Worm (Caenorhabditis elegans) whole organism, young adult: ENCODE measurements around the gene ZK1290.13.

Experiments
- B0019.2 ChIP-seq: fragments of 200-800 bp; sonication (Bioruptor generic); conservative IDR thresholded peaks from 2 replicates; pipeline ENCODE4 v1.3.6; 2022; ENCODE audit warnings: missing genetic modification reagents, missing genetic modification characterization, missing compliant biosample characterization
- C06A6.2 ChIP-seq: fragments of 200-800 bp; sonication (Bioruptor generic); conservative IDR thresholded peaks from 2 replicates; pipeline ENCODE4 v1.3.6; 2022; ENCODE audit warnings: missing genetic modification characterization, missing compliant biosample characterization
- F22D6.2 ChIP-seq: sonication (generic microtip); optimal IDR thresholded peaks from 2 replicates; lab custom pipeline; 2016; ENCODE audit warnings: mild to moderate bottlenecking, missing genetic modification characterization, missing compliant biosample characterization
- F37B4.10 ChIP-seq: fragments of 200-800 bp; sonication (Bioruptor generic); IDR thresholded peaks from 2 replicates; pipeline ENCODE4 v1.3.6; 2022; ENCODE audit warnings: missing genetic modification characterization, missing compliant biosample characterization
- F52B5.7 ChIP-seq: sonication (generic microtip); optimal IDR thresholded peaks from 2 replicates; lab custom pipeline; 2016; ENCODE audit warnings: mild to moderate bottlenecking, missing genetic modification characterization, missing compliant biosample characterization
- F57A8.1 ChIP-seq: fragments of 200-800 bp; sonication (Bioruptor generic); optimal IDR thresholded peaks from 2 replicates; lab custom pipeline; 2018; ENCODE audit warnings: mild to moderate bottlenecking, missing genetic modification characterization, moderate library complexity, missing compliant biosample characterization
- F57C9.4 ChIP-seq: sonication (generic microtip); optimal IDR thresholded peaks from 2 replicates; lab custom pipeline; 2017; ENCODE audit warnings: mild to moderate bottlenecking, missing genetic modification characterization, missing compliant biosample characterization
- K11D2.4 ChIP-seq: fragments of 200-800 bp; sonication (Bioruptor generic); IDR thresholded peaks from 2 replicates; pipeline ENCODE4 v1.3.6; 2022; ENCODE audit warnings: missing genetic modification reagents, missing genetic modification characterization, missing compliant biosample characterization
- K12H6.12 ChIP-seq: fragments of 200-800 bp; sonication (Bioruptor generic); optimal IDR thresholded peaks from 2 replicates; lab custom pipeline; 2018; ENCODE audit warnings: mild to moderate bottlenecking, missing genetic modification characterization, missing compliant biosample characterization
- T26A5.8 ChIP-seq: sonication (generic microtip); optimal IDR thresholded peaks from 2 replicates; lab custom pipeline; 2016; ENCODE audit warnings: missing genetic modification characterization, missing compliant biosample characterization
- Y53G8AR.9 ChIP-seq: fragments of 200-800 bp; sonication (Bioruptor generic); conservative IDR thresholded peaks from 2 replicates; pipeline ENCODE4 v1.3.6; 2022; ENCODE audit warnings: missing genetic modification reagents, missing genetic modification characterization, missing compliant biosample characterization
- Y56A3A.18 ChIP-seq: fragments of 200-800 bp; sonication (Bioruptor generic); IDR thresholded peaks from 2 replicates; pipeline ENCODE4 v1.3.6; 2022; ENCODE audit warnings: missing genetic modification reagents, missing genetic modification characterization, missing compliant biosample characterization
- akir-1 ChIP-seq: fragments of 200-800 bp; sonication (Bioruptor generic); optimal IDR thresholded peaks from 2 replicates; lab custom pipeline; 2018; ENCODE audit warnings: mild to moderate bottlenecking, missing genetic modification characterization, moderate library complexity, missing compliant biosample characterization
- ama-1 ChIP-seq, 3 experiments: fragments of 150-350 bp in 1 of 3; sonication (generic microtip) in 2 of 3; optimal IDR thresholded peaks; 2 replicates each; lab custom pipeline; 2014 to 2018; ENCODE audit warnings: missing biosample characterization in 2 of 3, missing genetic modification characterization in 2 of 3, missing genetic modification reagents in 2 of 3
- atf-7 ChIP-seq: sonication (generic microtip); optimal IDR thresholded peaks from 2 replicates; lab custom pipeline; 2017; ENCODE audit warnings: mild to moderate bottlenecking, missing genetic modification characterization, missing compliant biosample characterization
- athp-1 ChIP-seq: sonication (generic microtip); optimal IDR thresholded peaks from 2 replicates; lab custom pipeline; 2017; ENCODE audit warnings: mild to moderate bottlenecking, missing genetic modification characterization, missing compliant biosample characterization
- ceh-27 ChIP-seq: fragments of 200-800 bp; sonication (Bioruptor generic); optimal IDR thresholded peaks from 2 replicates; lab custom pipeline; 2018; ENCODE audit warnings: mild to moderate bottlenecking, missing genetic modification characterization, moderate library complexity, missing compliant biosample characterization
- dox-1 ChIP-seq: fragments of 200-800 bp; sonication (Bioruptor generic); IDR thresholded peaks from 2 replicates; pipeline ENCODE4 v1.3.6; 2022; ENCODE audit warnings: missing genetic modification reagents, missing genetic modification characterization, missing compliant biosample characterization
- dpl-1 ChIP-seq: fragments of 150-350 bp; optimal IDR thresholded peaks from 2 replicates; lab custom pipeline; 2014; ENCODE audit warnings: missing biosample characterization, missing genetic modification reagents, missing genetic modification characterization
- efl-1 ChIP-seq: fragments of 150-350 bp; optimal IDR thresholded peaks from 2 replicates; lab custom pipeline; 2014; ENCODE audit warnings: missing biosample characterization, missing genetic modification reagents, missing genetic modification characterization
- egl-18 ChIP-seq: fragments of 200-800 bp; sonication (Bioruptor generic); IDR thresholded peaks from 2 replicates; pipeline ENCODE4 v1.3.6; 2022; ENCODE audit warnings: missing genetic modification reagents, missing genetic modification characterization, missing compliant biosample characterization
- egrh-3 ChIP-seq: fragments of 200-800 bp; sonication (Bioruptor generic); IDR thresholded peaks from 2 replicates; pipeline ENCODE4 v1.3.6; 2022; ENCODE audit warnings: missing genetic modification reagents, missing genetic modification characterization, missing compliant biosample characterization
- fkh-3 ChIP-seq: sonication (generic microtip); optimal IDR thresholded peaks from 2 replicates; lab custom pipeline; 2016; ENCODE audit warnings: mild to moderate bottlenecking, missing genetic modification characterization, missing compliant biosample characterization
- hrde-1 ChIP-seq: sonication (generic microtip); optimal IDR thresholded peaks from 2 replicates; lab custom pipeline; 2016; ENCODE audit warnings: missing genetic modification characterization, mild to moderate bottlenecking, missing compliant biosample characterization, moderate library complexity, missing genotype, missing genetic modification reagents, borderline replicate concordance
- lin-35 ChIP-seq, 3 experiments: fragments of 150-350 bp in 2 of 3; sonication (generic microtip) in 1 of 3; optimal IDR thresholded peaks; 2 replicates each; lab custom pipeline; 2014 to 2018; ENCODE audit warnings: missing biosample characterization in 3 of 3, missing genetic modification characterization in 3 of 3, missing genetic modification reagents in 3 of 3
- lin-40 ChIP-seq: sonication (generic microtip); optimal IDR thresholded peaks from 2 replicates; lab custom pipeline; 2016; ENCODE audit warnings: missing genetic modification characterization, mild to moderate bottlenecking, missing compliant biosample characterization, missing genotype, missing genetic modification reagents
- mcd-1 ChIP-seq: fragments of 200-800 bp; sonication (Bioruptor generic); IDR thresholded peaks from 2 replicates; pipeline ENCODE4 v1.3.6; 2022; ENCODE audit warnings: missing genetic modification reagents, missing genetic modification characterization, missing compliant biosample characterization
- mxl-1 ChIP-seq: sonication (generic microtip); optimal IDR thresholded peaks from 2 replicates; lab custom pipeline; 2016; ENCODE audit warnings: missing genetic modification characterization, missing compliant biosample characterization
- nhr-80 ChIP-seq: sonication (generic microtip); optimal IDR thresholded peaks from 2 replicates; lab custom pipeline; 2016; ENCODE audit warnings: missing genetic modification characterization, missing compliant biosample characterization
- pbrm-1 ChIP-seq: fragments of 200-800 bp; sonication (Bioruptor generic); IDR thresholded peaks from 2 replicates; pipeline ENCODE4 v1.3.6; 2022; ENCODE audit warnings: missing genetic modification reagents, missing genetic modification characterization, missing compliant biosample characterization
- sea-2 ChIP-seq: fragments of 200-800 bp; sonication (Bioruptor generic); IDR thresholded peaks from 2 replicates; pipeline ENCODE4 v1.3.6; 2022; ENCODE audit warnings: missing genetic modification characterization, missing compliant biosample characterization
- snpc-1.1 ChIP-seq: sonication (generic microtip); optimal IDR thresholded peaks from 2 replicates; lab custom pipeline; 2017; ENCODE audit warnings: missing genetic modification characterization, mild to moderate bottlenecking, missing compliant biosample characterization, antibody characterized with exemption, moderate library complexity, missing genotype, missing genetic modification reagents; ENCODE audit not compliant: insufficient read depth
- snpc-4 ChIP-seq, 5 experiments: fragments of 150-350 bp in 1 of 5; sonication (generic microtip) in 4 of 5; optimal IDR thresholded peaks; 2 replicates each; lab custom pipeline; 2014 to 2018; ENCODE audit warnings: missing genetic modification characterization in 5 of 5, missing biosample characterization in 3 of 5, antibody characterized with exemption in 2 of 5, mild to moderate bottlenecking in 2 of 5, missing compliant biosample characterization in 2 of 5, missing genotype in 2 of 5, moderate library complexity in 2 of 5, missing genetic modification reagents in 1 of 5
- tbp1 ChIP-seq: fragments of 200-800 bp; sonication (Bioruptor generic); optimal IDR thresholded peaks from 2 replicates; lab custom pipeline; 2018; ENCODE audit warnings: mild to moderate bottlenecking, missing genetic modification characterization, missing compliant biosample characterization
- tlf-1 ChIP-seq: fragments of 200-800 bp; sonication (Bioruptor generic); optimal IDR thresholded peaks from 2 replicates; lab custom pipeline; 2018; ENCODE audit warnings: mild to moderate bottlenecking, missing genetic modification characterization, missing compliant biosample characterization
- xnd-1 ChIP-seq: sonication (generic microtip); optimal IDR thresholded peaks from 2 replicates; lab custom pipeline; 2016; ENCODE audit warnings: missing genotype, missing genetic modification reagents, missing genetic modification characterization, missing compliant biosample characterization
- ztf-18 ChIP-seq: sonication (generic microtip); optimal IDR thresholded peaks from 2 replicates; lab custom pipeline; 2016; ENCODE audit warnings: missing genotype, mild to moderate bottlenecking, missing genetic modification characterization, missing compliant biosample characterization
- ztf-28 ChIP-seq: fragments of 200-800 bp; sonication (Bioruptor generic); IDR thresholded peaks from 2 replicates; pipeline ENCODE4 v1.3.6; 2022; ENCODE audit warnings: missing genetic modification reagents, missing genetic modification characterization, missing compliant biosample characterization
- ztf-6 ChIP-seq: fragments of 200-800 bp; sonication (Bioruptor generic); IDR thresholded peaks from 2 replicates; pipeline ENCODE4 v1.3.6; 2022; ENCODE audit warnings: missing genetic modification reagents, missing genetic modification characterization, missing compliant biosample characterization

The ZK1290.13 gene

DNA sequence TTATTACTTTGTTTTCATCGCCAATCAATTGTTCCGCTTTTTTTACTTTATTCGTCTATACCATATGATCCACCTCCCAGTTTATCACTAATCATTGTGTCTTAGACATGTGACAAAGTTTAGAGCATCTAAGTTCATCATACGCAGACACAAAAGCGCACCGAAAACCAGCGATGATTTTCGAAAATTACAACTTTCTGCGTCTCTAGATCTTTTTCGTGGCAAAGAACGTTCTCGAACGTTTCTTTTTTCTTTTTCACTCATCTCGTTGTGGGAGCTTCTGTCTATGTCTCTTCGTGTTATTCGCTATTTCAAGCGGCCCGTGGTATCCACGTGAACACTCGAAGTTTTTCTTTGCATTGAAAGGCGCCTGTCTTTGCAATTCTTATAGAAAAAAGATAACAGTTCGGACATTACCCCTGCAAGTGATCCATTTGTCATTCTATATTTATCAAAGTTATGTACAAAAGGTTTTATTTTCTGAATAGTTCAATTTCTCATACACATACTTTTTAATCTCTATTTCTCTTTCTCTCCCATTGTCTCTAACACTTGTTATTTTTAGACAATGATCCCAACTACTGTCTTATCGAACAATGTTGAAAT, 5.6 kb upstream of the ZK1290.13 start, which contains the start of gene ZK1290.5 (continued):
- TF ChIP-seq T26A5.8 (tag; lab: Kevin White, UChicago) (no peak), F57A8.1 (GFP tag; lab: Kevin White, UChicago) (no peak), C06A6.2 (GFP tag; lab: Robert Waterston, UW) (peak; percentile 86), F52B5.7 (tag; lab: Kevin White, UChicago) (no peak), xnd-1 (no peak)
- TF ChIP-seq, all 124 proteins: peak for 41

DNA sequence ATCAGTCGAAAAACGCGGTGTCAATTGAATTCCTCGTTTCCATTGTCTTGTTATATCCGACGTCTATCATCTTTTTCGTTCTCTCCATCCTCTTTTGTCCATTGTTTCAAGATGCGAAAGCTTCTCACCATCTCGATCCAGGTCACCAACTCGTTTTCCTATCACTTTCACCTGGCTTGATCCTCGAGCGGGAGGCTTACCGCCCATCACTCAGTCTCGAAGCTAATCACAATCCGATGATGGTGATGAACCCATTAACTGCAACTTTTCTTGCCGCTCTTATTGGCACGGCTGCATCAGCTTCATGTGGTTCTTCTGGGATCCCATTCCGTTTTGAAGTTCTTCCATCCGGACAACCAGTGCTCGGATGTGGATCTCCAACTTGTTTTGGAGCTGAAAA, 3.9 kb upstream of the ZK1290.13 start, which contains the start of gene wrt-1:
Gene wrt-1 (plus strand): TSS at position 53 of the 400 bp plus-strand sequence.
- TF ChIP-seq hrde-1 (tag; lab: Kevin White, UChicago) = no peak
- no peak for TF ChIP-seq B0019.2 (GFP tag; lab: Robert Waterston, UW)
- TF ChIP-seq C06A6.2 (GFP tag; lab: Robert Waterston, UW) = peak; percentile 59; the same call in 1 of the 2 replicates
- no peak for TF ChIP-seq ztf-28
- no peak for TF ChIP-seq K12H6.12 (tag; lab: Kevin White, UChicago)
- TF ChIP-seq dox-1 = 0 out of 2 replicates have a peak, but pooled peaks have one; percentile 13
- peak; percentile 44 for TF ChIP-seq mcd-1
- TF ChIP-seq atf-7 (tag; lab: Kevin White, UChicago) = peak; percentile 4
- TF ChIP-seq Y53G8AR.9 (GFP tag; lab: Robert Waterston, UW) = peak; percentile 56
- no peak for TF ChIP-seq egrh-3 (GFP tag; lab: Robert Waterston, UW)
- TF ChIP-seq pbrm-1 (GFP tag; lab: Robert Waterston, UW) = peak; percentile 43; the same call in 1 of the 2 replicates
- TF ChIP-seq Y56A3A.18 (GFP tag; lab: Robert Waterston, UW) = 0 out of 2 replicates have a peak, but pooled peaks have one; percentile 64
- TF ChIP-seq tlf-1 (GFP tag; lab: Kevin White, UChicago) = no peak

- TF ChIP-seq sea-2 (GFP tag; lab: Robert Waterston, UW) (no peak), F37B4.10 (no peak), tlf-1 (GFP tag; lab: Kevin White, UChicago) (no peak), lin-40 (no peak), fkh-3 (tag; lab: Kevin White, UChicago) (no peak), ama-1 (optimal IDR thresholded peaks at IDR 0.05; lab: Kevin White, UChicago) (no peak), ama-1 (GFP tag; optimal IDR thresholded peaks at IDR 0.05; lab: Kevin White, UChicago) (no peak), snpc-1.1 (tag; lab: Kevin White, UChicago) (no peak), ceh-27 (GFP tag; lab: Kevin White, UChicago) (no peak)
Observed at ce11 chrII:7531478-7531877, 3.3 kb upstream of the ZK1290.13 start.

DNA sequence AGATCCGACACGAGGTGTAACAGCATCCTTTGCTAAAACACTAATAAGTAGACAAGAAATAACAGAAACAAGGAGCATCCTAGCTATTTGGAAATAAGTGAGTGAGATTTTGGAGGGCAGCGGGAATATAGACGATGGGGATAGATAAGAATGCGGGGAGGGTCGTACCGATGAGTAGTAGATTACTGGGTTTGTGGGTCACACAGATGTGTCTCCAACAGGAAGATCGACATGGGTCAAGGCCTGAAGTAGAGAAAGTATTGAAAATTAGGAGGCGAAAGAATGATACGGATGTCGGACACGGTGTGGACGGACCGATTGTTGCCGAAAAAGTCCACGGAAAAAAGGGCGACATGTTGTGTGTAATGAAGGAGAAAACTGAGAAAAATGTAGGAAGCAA, 437 bp upstream of the ZK1290.13 start, which contains the start of gene wrt-10:
Gene wrt-10 (minus strand): TSS at position 195 of the 400 bp plus-strand sequence.
- TF ChIP-seq dox-1 (no peak), K11D2.4 (GFP tag; lab: Robert Waterston, UW) (no peak), pbrm-1 (GFP tag; lab: Robert Waterston, UW) (no peak)

- TF ChIP-seq efl-1 (peak; percentile 59), akir-1 (no peak), ztf-28 (no peak), mcd-1 (peak; percentile 49; the same call in 1 of the 2 replicates), ztf-18 (tag; lab: Kevin White, UChicago) (no peak), dpl-1 (peak; percentile 22), dox-1 (peak; percentile 42; the same call in 1 of the 2 replicates), mxl-1 (tag; lab: Kevin White, UChicago) (no peak), F57C9.4 (tag; lab: Kevin White, UChicago) (no peak), nhr-80 (tag; lab: Kevin White, UChicago) (peak; percentile 35), athp-1 (no peak), lin-35 (GFP tag; optimal IDR thresholded peaks at IDR 0.05; lab: Kevin White, UChicago) (peak in 1 of 3 experiments; percentile 42), egl-18 (GFP tag; lab: Robert Waterston, UW) (no peak), tbp1 (GFP tag; lab: Kevin White, UChicago) (no peak), snpc-4 (GFP tag; optimal IDR thresholded peaks at IDR 0.05; lab: Kevin White, UChicago) (no peak), snpc-4 (tag; optimal IDR thresholded peaks at IDR 0.05; lab: Kevin White, UChicago) (no peak), F22D6.2 (tag; lab: Kevin White, UChicago) (no peak), ztf-6 (GFP tag; lab: Robert Waterston, UW) (no peak)
Observed at ce11 chrII:7537603-7538230, 2.9 kb downstream of the ZK1290.13 start, which contains the start of gene nfi-1. Gene nfi-1 (plus strand): TSS chrII:7538180.
